Worm (Caenorhabditis elegans) whole organism, L4/young adult: Measurements from ENCODE around the gene B0495.7.

Experiments used
- W03F9.2 ChIP-seq: fragments of 150-350 bp; optimal IDR thresholded peaks from 2 replicates; lab custom pipeline; 2014; ENCODE audit warnings: missing biosample characterization, missing genetic modification characterization
- him-1 ChIP-seq: sonication (generic microtip); optimal IDR thresholded peaks from 2 replicates; lab custom pipeline; 2016; ENCODE audit warnings: missing genotype, missing genetic modification reagents, missing genetic modification characterization, missing compliant biosample characterization

- TF ChIP-seq W03F9.2 (tag; lab: Kevin White, UChicago) (no peak), him-1 (no peak)
Measured at ce11 chrII:7705152-7705551, at the start of gene B0495.7.
